In the genomic region with DNA sequence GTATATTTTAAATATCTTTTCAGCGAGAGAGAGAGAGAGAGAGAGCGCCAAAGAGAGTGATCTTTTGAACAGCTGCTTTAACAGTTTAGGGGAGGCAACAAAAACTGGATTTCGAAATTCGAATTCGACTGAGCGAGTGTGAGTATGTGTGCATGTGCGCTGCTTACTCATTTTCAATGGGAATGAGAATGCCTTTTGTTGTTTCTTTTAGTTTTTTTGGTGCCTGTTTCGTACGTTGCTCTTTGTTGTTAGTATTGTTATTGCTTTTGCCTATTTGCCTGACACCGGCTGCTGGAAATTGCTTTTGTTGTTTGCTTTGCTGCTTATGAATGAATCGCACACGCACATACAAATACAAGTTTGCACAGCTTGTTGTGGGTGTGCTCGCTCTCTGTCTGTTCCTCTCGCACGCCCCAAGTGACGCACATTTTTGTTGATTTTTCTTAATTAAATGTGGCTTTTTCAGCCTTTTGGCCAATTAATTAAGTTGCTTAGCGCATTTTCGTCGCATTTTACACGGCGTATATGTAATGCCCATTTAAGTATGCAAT, we compare ENCODE assay signal across 4 fruit fly cellular contexts.
TF ChIP-seq lines count a peak whose summit lies in the region.

No protein-coding gene starts in this region.

TF ChIP-seq in whole organism, embryonic, 481 proteins besides CTCF, POLR2A, EP300 and RAD21 (continued from another document and continues in another):
- TF ChIP-seq CG8388 (GFP tag; optimal IDR thresholded peaks at IDR 0.05; lab: Kevin White, UChicago): peak; percentile 7
- TF ChIP-seq CG12942 (GFP tag; optimal IDR thresholded peaks at IDR 0.05; lab: Kevin White, UChicago): peak; percentile 3
- peak; percentile 28 for TF ChIP-seq CG12236 (GFP tag; optimal IDR thresholded peaks at IDR 0.05; lab: Kevin White, UChicago)
- TF ChIP-seq CG17385 (GFP tag; optimal IDR thresholded peaks at IDR 0.05; lab: Kevin White, UChicago): peak; percentile 14
- TF ChIP-seq vfl (GFP tag; optimal IDR thresholded peaks at IDR 0.05; lab: Kevin White, UChicago): no peak
- no peak for TF ChIP-seq CG4617 (GFP tag; optimal IDR thresholded peaks at IDR 0.05; lab: Kevin White, UChicago; ENCODE audit: borderline replicate concordance)
- peak; percentile 40 for TF ChIP-seq grn (GFP tag; optimal IDR thresholded peaks at IDR 0.05; lab: Kevin White, UChicago)
- peak; percentile 0 for TF ChIP-seq Nf-YC (tag; optimal IDR thresholded peaks at IDR 0.05; lab: Kevin White, UChicago)
- peak; percentile 52 for TF ChIP-seq pfk (GFP tag; optimal IDR thresholded peaks at IDR 0.05; lab: Kevin White, UChicago)
- peak; percentile 37 for TF ChIP-seq CG2712 (tag; optimal IDR thresholded peaks at IDR 0.05; lab: Kevin White, UChicago)
- TF ChIP-seq CG1529 (GFP tag; optimal IDR thresholded peaks at IDR 0.05; lab: Kevin White, UChicago): peak; percentile 3
- no peak for TF ChIP-seq nmo (GFP tag; optimal IDR thresholded peaks at IDR 0.05; lab: Kevin White, UChicago)
- peak; percentile 38; the same call in 1 of the 3 replicates for TF ChIP-seq CG34224 (GFP tag; IDR thresholded peaks at IDR 0.05; lab: Robert Waterston, UW; ENCODE audit: partially characterized antibody)
- TF ChIP-seq fu2 (GFP tag; optimal IDR thresholded peaks at IDR 0.05; lab: Kevin White, UChicago): no peak
- peak; percentile 2 for TF ChIP-seq D19A (tag; optimal IDR thresholded peaks at IDR 0.05; lab: Kevin White, UChicago)
- TF ChIP-seq yki (optimal IDR thresholded peaks at IDR 0.05; lab: Kevin White, UChicago): peak; percentile 83
- peak; percentile 85 for TF ChIP-seq lab (GFP tag; optimal IDR thresholded peaks at IDR 0.05; lab: Kevin White, UChicago)
- TF ChIP-seq CG4282 (GFP tag; optimal IDR thresholded peaks at IDR 0.05; lab: Kevin White, UChicago): peak; percentile 11
- peak; percentile 63 for TF ChIP-seq Fer3 (tag; optimal IDR thresholded peaks at IDR 0.05; lab: Kevin White, UChicago)
- no peak for TF ChIP-seq Hr39 (optimal IDR thresholded peaks at IDR 0.05; lab: Kevin White, UChicago)
- TF ChIP-seq CG34376 (GFP tag; optimal IDR thresholded peaks at IDR 0.05; lab: Kevin White, UChicago): peak; percentile 66
- TF ChIP-seq CG14667 (GFP tag; IDR thresholded peaks at IDR 0.05; lab: Robert Waterston, UW): no peak
- TF ChIP-seq bab2 (GFP tag; optimal IDR thresholded peaks at IDR 0.05; lab: Kevin White, UChicago): peak; percentile 54
- TF ChIP-seq fd64A (GFP tag; optimal IDR thresholded peaks at IDR 0.05; lab: Kevin White, UChicago): peak; percentile 68
- TF ChIP-seq CG8359 (GFP tag; optimal IDR thresholded peaks at IDR 0.05; lab: Kevin White, UChicago; ENCODE audit: borderline replicate concordance): peak; percentile 48
- TF ChIP-seq CG12104 (GFP tag; optimal IDR thresholded peaks at IDR 0.05; lab: Kevin White, UChicago): peak; percentile 52
- TF ChIP-seq Nf-YB (GFP tag; optimal IDR thresholded peaks at IDR 0.05; lab: Kevin White, UChicago): peak; percentile 18
- TF ChIP-seq Elba2 (GFP tag; optimal IDR thresholded peaks at IDR 0.05; lab: Kevin White, UChicago): peak; percentile 66
- peak; percentile 48 for TF ChIP-seq CG15269 (tag; optimal IDR thresholded peaks at IDR 0.05; lab: Kevin White, UChicago)

TF ChIP-seq in whole organism, prepupa, 60 proteins besides CTCF, POLR2A, EP300 and RAD21 (continued from another document and continues in another):
- TF ChIP-seq achi (GFP tag; optimal IDR thresholded peaks at IDR 0.05; lab: Kevin White, UChicago) (peak; percentile 52), dsx (GFP tag; optimal IDR thresholded peaks at IDR 0.05; lab: Kevin White, UChicago; ENCODE audit: poor library complexity, severe bottlenecking) (peak; percentile 90), CG31627 (GFP tag; optimal IDR thresholded peaks at IDR 0.05; lab: Kevin White, UChicago) (no peak), CG6792 (GFP tag; optimal IDR thresholded peaks at IDR 0.05; lab: Kevin White, UChicago) (peak; percentile 44), dac (GFP tag; optimal IDR thresholded peaks at IDR 0.05; lab: Kevin White, UChicago) (peak; percentile 64), CG8319 (GFP tag; optimal IDR thresholded peaks at IDR 0.05; lab: Kevin White, UChicago) (peak; percentile 2), Hr38 (GFP tag; optimal IDR thresholded peaks at IDR 0.05; lab: Kevin White, UChicago) (no peak), Eip75B (GFP tag; optimal IDR thresholded peaks at IDR 0.05; lab: Kevin White, UChicago) (peak; percentile 66), Sox102F (GFP tag; optimal IDR thresholded peaks at IDR 0.05; lab: Kevin White, UChicago) (peak; percentile 19), CG1621 (tag; optimal IDR thresholded peaks at IDR 0.05; lab: Kevin White, UChicago) (peak; percentile 89), CG7368 (GFP tag; optimal IDR thresholded peaks at IDR 0.05; lab: Kevin White, UChicago) (peak; percentile 50), fd85E (GFP tag; optimal IDR thresholded peaks at IDR 0.05; lab: Kevin White, UChicago) (peak; percentile 43), fkh (GFP tag; optimal IDR thresholded peaks at IDR 0.05; lab: Kevin White, UChicago) (peak; percentile 99), salr (GFP tag; optimal IDR thresholded peaks at IDR 0.05; lab: Kevin White, UChicago) (peak; percentile 43 to 77), CG34406 (GFP tag; optimal IDR thresholded peaks at IDR 0.05; lab: Kevin White, UChicago) (peak; percentile 58), Met (GFP tag; optimal IDR thresholded peaks at IDR 0.05; lab: Kevin White, UChicago) (peak; percentile 45), Smox (GFP tag; optimal IDR thresholded peaks at IDR 0.05; lab: Kevin White, UChicago) (no peak), CG10669 (GFP tag; optimal IDR thresholded peaks at IDR 0.05; lab: Kevin White, UChicago) (peak; percentile 78), CG3919 (GFP tag; optimal IDR thresholded peaks at IDR 0.05; lab: Kevin White, UChicago) (peak; percentile 62), topi (GFP tag; optimal IDR thresholded peaks at IDR 0.05; lab: Kevin White, UChicago) (no peak), Sox15 (GFP tag; optimal IDR thresholded peaks at IDR 0.05; lab: Kevin White, UChicago) (no peak), CG6808 (GFP tag; optimal IDR thresholded peaks at IDR 0.05; lab: Kevin White, UChicago) (peak; percentile 93), CG4318 (GFP tag; optimal IDR thresholded peaks at IDR 0.05; lab: Kevin White, UChicago) (no peak), svp (GFP tag; lab: Kevin White, UChicago) (peak; percentile 73), Eip93F (GFP tag; optimal IDR thresholded peaks at IDR 0.05; lab: Kevin White, UChicago) (no peak), spab (GFP tag; optimal IDR thresholded peaks at IDR 0.05; lab: Kevin White, UChicago) (peak; percentile 84), CG10631 (GFP tag; optimal IDR thresholded peaks at IDR 0.05; lab: Kevin White, UChicago) (no peak), fd59A (GFP tag; optimal IDR thresholded peaks at IDR 0.05; lab: Kevin White, UChicago) (peak; percentile 68), net (GFP tag; optimal IDR thresholded peaks at IDR 0.05; lab: Kevin White, UChicago) (peak; percentile 76), CG15336 (GFP tag; IDR thresholded peaks at IDR 0.05; lab: Robert Waterston, UW) (peak; percentile 89), esn (GFP tag; optimal IDR thresholded peaks at IDR 0.05; lab: Kevin White, UChicago) (peak; percentile 32), Ets96B (tag; optimal IDR thresholded peaks at IDR 0.05; lab: Kevin White, UChicago) (peak; percentile 91), acj6 (GFP tag; optimal IDR thresholded peaks at IDR 0.05; lab: Kevin White, UChicago) (peak; percentile 19)

TF ChIP-seq in whole organism, pupa, 21 proteins besides CTCF, POLR2A, EP300 and RAD21 (continued from another document):
- TF ChIP-seq CG8159 (tag; optimal IDR thresholded peaks at IDR 0.05; lab: Kevin White, UChicago): peak; percentile 79

TF ChIP-seq in whole organism, wandering third instar larva, 38 proteins besides CTCF, POLR2A, EP300 and RAD21 (continued from another document):
- peak; percentile 11 for TF ChIP-seq HLH106 (tag; optimal IDR thresholded peaks at IDR 0.05; lab: Kevin White, UChicago)
- TF ChIP-seq Hr78 (GFP tag; optimal IDR thresholded peaks at IDR 0.05; lab: Kevin White, UChicago): no peak
- peak in 1 of 2 experiments; percentile 36 for TF ChIP-seq dl (GFP tag; optimal IDR thresholded peaks at IDR 0.05; lab: Kevin White, UChicago; ENCODE audit: insufficient read depth in 1 of 2, partially characterized antibody in 2 of 2)
- TF ChIP-seq rgr (GFP tag; optimal IDR thresholded peaks at IDR 0.05; lab: Kevin White, UChicago): peak; percentile 88
- TF ChIP-seq CrebA (GFP tag; optimal IDR thresholded peaks at IDR 0.05; lab: Kevin White, UChicago; ENCODE audit: borderline replicate concordance): peak; percentile 83
- no peak for TF ChIP-seq Dif (GFP tag; optimal IDR thresholded peaks at IDR 0.05; lab: Kevin White, UChicago; ENCODE audit: partially characterized antibody)
- TF ChIP-seq GATAd (GFP tag; optimal IDR thresholded peaks at IDR 0.05; lab: Kevin White, UChicago): peak; percentile 48
- TF ChIP-seq Sp1 (GFP tag; optimal IDR thresholded peaks at IDR 0.05; lab: Kevin White, UChicago): peak; percentile 77
- peak; percentile 26 for TF ChIP-seq Rel (GFP tag; optimal IDR thresholded peaks at IDR 0.05; lab: Kevin White, UChicago)
- TF ChIP-seq Rel (tag; optimal IDR thresholded peaks at IDR 0.05; lab: Kevin White, UChicago): peak; percentile 58
- TF ChIP-seq Hnf4 (GFP tag; optimal IDR thresholded peaks at IDR 0.05; lab: Kevin White, UChicago): peak; percentile 78
